Fruit fly (Drosophila melanogaster) whole organism, wandering third instar larva: Measurements from ENCODE around the gene rdhB.

Experiments used
- Abd-B ChIP-seq: fragments of >200 bp; optimal IDR thresholded peaks from 2 replicates; lab custom pipeline; 2017; ENCODE audit warnings: missing biosample characterization, missing genetic modification characterization
- Hr78 ChIP-seq: fragments of >200 bp; optimal IDR thresholded peaks from 2 replicates; lab custom pipeline; 2017; ENCODE audit warnings: missing biosample characterization, missing genetic modification characterization
- Mio ChIP-seq: sonication (Bioruptor generic); optimal IDR thresholded peaks from 2 replicates; lab custom pipeline; 2016; ENCODE audit warnings: missing biosample characterization, missing genetic modification characterization
- Myc ChIP-seq: fragments of >200 bp; optimal IDR thresholded peaks from 2 replicates; lab custom pipeline; 2017
- br ChIP-seq: fragments of 200-800 bp; sonication (Bioruptor generic); optimal IDR thresholded peaks from 2 replicates; lab custom pipeline; 2016; ENCODE audit warnings: missing biosample characterization, missing genetic modification characterization
- dsf ChIP-seq: sonication (Bioruptor generic); optimal IDR thresholded peaks from 2 replicates; lab custom pipeline; 2016; ENCODE audit warnings: missing biosample characterization, missing genetic modification characterization, borderline replicate concordance
- fru ChIP-seq: fragments of 200-800 bp; sonication (Bioruptor generic); optimal IDR thresholded peaks from 3 replicates; lab custom pipeline; 2016; ENCODE audit warnings: missing biosample characterization, mild to moderate bottlenecking, missing genetic modification characterization
- woc ChIP-seq: sonication (Bioruptor generic); optimal IDR thresholded peaks from 2 replicates; lab custom pipeline; 2016; ENCODE audit warnings: missing biosample characterization, mild to moderate bottlenecking, missing genetic modification characterization

DNA sequence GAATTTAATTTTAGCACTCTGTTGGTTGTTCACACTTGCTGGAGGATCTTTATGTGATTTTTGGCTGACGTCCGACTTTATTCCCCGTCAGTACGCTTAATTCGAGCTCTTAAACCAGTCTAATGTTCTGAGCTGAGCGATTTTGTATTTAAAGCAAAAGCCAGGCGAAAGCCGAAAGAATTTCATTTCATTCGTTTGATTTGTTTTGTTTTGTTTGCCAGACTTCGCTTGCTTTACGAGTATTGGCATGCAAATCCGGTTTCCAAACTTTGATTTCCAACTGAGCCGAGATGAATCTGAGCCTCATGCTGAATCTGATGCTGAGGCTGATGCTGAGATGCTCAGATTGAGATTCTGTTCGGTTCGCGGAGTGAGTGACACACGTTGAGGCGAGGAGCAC lies 17.4 kb upstream of the rdhB start, which contains the start of gene CG5391:
- no peak for TF ChIP-seq fru (GFP tag; lab: Kevin White, UChicago)
- no peak for TF ChIP-seq Hr78 (GFP tag; lab: Kevin White, UChicago)
- no peak for TF ChIP-seq Mio
- TF ChIP-seq woc (GFP tag; lab: Kevin White, UChicago): no peak
- no peak for TF ChIP-seq Myc
- TF ChIP-seq br (GFP tag; lab: Kevin White, UChicago): no peak
- TF ChIP-seq dsf (GFP tag; lab: Kevin White, UChicago): no peak
- no peak for TF ChIP-seq Abd-B (GFP tag; lab: Kevin White, UChicago)
